Worm (Caenorhabditis elegans) whole organism, L1 larva: Measurements from ENCODE around the gene asp-7.
A peak's percentile ranks its signal among the peaks of the same experiment; 100 is the strongest.

Source experiments
- C04F5.9 ChIP-seq: sonication (generic microtip); optimal IDR thresholded peaks from 2 replicates; lab custom pipeline; 2016; ENCODE audit warnings: missing genetic modification characterization, missing compliant biosample characterization
- C34B4.2 ChIP-seq: sonication (generic microtip); optimal IDR thresholded peaks from 2 replicates; lab custom pipeline; 2017; ENCODE audit warnings: mild to moderate bottlenecking, missing genetic modification characterization, missing compliant biosample characterization
- F16B12.6 ChIP-seq: fragments of 150-350 bp; optimal IDR thresholded peaks from 2 replicates; lab custom pipeline; 2014; ENCODE audit warnings: missing biosample characterization, missing genetic modification characterization
- Y116A8C.19 ChIP-seq: sonication (generic microtip); optimal IDR thresholded peaks from 2 replicates; lab custom pipeline; 2016; ENCODE audit warnings: missing compliant biosample characterization, missing genetic modification characterization, borderline replicate concordance
- aha-1 ChIP-seq: fragments of 150-350 bp; optimal IDR thresholded peaks from 2 replicates; lab custom pipeline; 2014; ENCODE audit warnings: missing biosample characterization, missing genetic modification characterization
- ama-1 ChIP-seq: fragments of 150-350 bp; optimal IDR thresholded peaks from 2 replicates; lab custom pipeline; 2014
- blmp-1 ChIP-seq: fragments of 150-350 bp; optimal IDR thresholded peaks from 2 replicates; lab custom pipeline; 2014; ENCODE audit warnings: missing biosample characterization, missing genetic modification characterization
- ceh-63 ChIP-seq: fragments of 200-800 bp; sonication (Bioruptor generic); optimal IDR thresholded peaks from 2 replicates; lab custom pipeline; 2018; ENCODE audit warnings: mild to moderate bottlenecking, missing genetic modification characterization, missing compliant biosample characterization
- ceh-8 ChIP-seq: fragments of 200-800 bp; sonication (Bioruptor generic); optimal IDR thresholded peaks from 2 replicates; lab custom pipeline; 2018; ENCODE audit warnings: mild to moderate bottlenecking, missing genetic modification characterization, moderate library complexity, missing compliant biosample characterization
- ceh-82 ChIP-seq, 3 experiments: fragments of 150-350 bp in 1 of 3; sonication (generic microtip) in 2 of 3; optimal IDR thresholded peaks; 2 replicates each; lab custom pipeline; 2014 to 2017; ENCODE audit warnings: missing biosample characterization in 3 of 3, missing genetic modification characterization in 3 of 3
- ceh-90 ChIP-seq: sonication (generic microtip); optimal IDR thresholded peaks from 2 replicates; lab custom pipeline; 2016; ENCODE audit warnings: missing genetic modification characterization, missing compliant biosample characterization
- dsc-1 ChIP-seq: sonication (generic microtip); optimal IDR thresholded peaks from 2 replicates; lab custom pipeline; 2016; ENCODE audit warnings: mild to moderate bottlenecking, missing genetic modification characterization, missing compliant biosample characterization
- egl-27 ChIP-seq, 2 experiments: fragments of 150-350 bp in 1 of 2; sonication (generic microtip); optimal IDR thresholded peaks; 3 replicates each; lab custom pipeline; 2017 to 2018; ENCODE audit warnings: missing biosample characterization in 2 of 2, missing genetic modification characterization in 2 of 2, missing genetic modification reagents in 2 of 2
- elt-2 ChIP-seq: sonication (generic microtip); optimal IDR thresholded peaks from 2 replicates; lab custom pipeline; 2016; ENCODE audit warnings: missing genetic modification characterization, mild to moderate bottlenecking, inconsistent platforms, missing compliant biosample characterization, missing genetic modification reagents
- fkh-8 ChIP-seq: sonication (generic microtip); optimal IDR thresholded peaks from 2 replicates; lab custom pipeline; 2016; ENCODE audit warnings: mild to moderate bottlenecking, missing genetic modification characterization, missing compliant biosample characterization
- hlh-17 ChIP-seq: fragments of 200-800 bp; sonication (Bioruptor generic); optimal IDR thresholded peaks from 2 replicates; lab custom pipeline; 2018; ENCODE audit warnings: missing genetic modification characterization, mild to moderate bottlenecking, missing compliant biosample characterization, moderate library complexity, borderline replicate concordance
- hlh-4 ChIP-seq: sonication (generic microtip); optimal IDR thresholded peaks from 2 replicates; lab custom pipeline; 2016; ENCODE audit warnings: mild to moderate bottlenecking, missing genetic modification characterization, missing compliant biosample characterization
- irx-1 ChIP-seq: sonication (generic microtip); optimal IDR thresholded peaks from 2 replicates; lab custom pipeline; 2016; ENCODE audit warnings: missing genetic modification characterization, missing compliant biosample characterization
- lin-35 ChIP-seq, 2 experiments: fragments of 150-350 bp; optimal IDR thresholded peaks; 2 replicates each; lab custom pipeline; 2014; ENCODE audit warnings: missing biosample characterization in 2 of 2, missing genetic modification characterization in 2 of 2, missing genetic modification reagents in 2 of 2
- mep-1 ChIP-seq: fragments of 150-350 bp; optimal IDR thresholded peaks from 2 replicates; lab custom pipeline; 2014; ENCODE audit warnings: missing biosample characterization, missing genetic modification characterization
- nhr-11 ChIP-seq: fragments of 150-350 bp; optimal IDR thresholded peaks from 2 replicates; lab custom pipeline; 2014; ENCODE audit warnings: missing biosample characterization, missing genetic modification characterization
- nhr-20 ChIP-seq: sonication (generic microtip); optimal IDR thresholded peaks from 2 replicates; lab custom pipeline; 2016; ENCODE audit warnings: mild to moderate bottlenecking, missing genetic modification characterization, missing compliant biosample characterization
- nhr-71 ChIP-seq: sonication (generic microtip); optimal IDR thresholded peaks from 2 replicates; lab custom pipeline; 2016; ENCODE audit warnings: mild to moderate bottlenecking, missing genetic modification characterization, moderate library complexity, missing compliant biosample characterization
- nhr-76 ChIP-seq: sonication (generic microtip); optimal IDR thresholded peaks from 2 replicates; lab custom pipeline; 2017; ENCODE audit warnings: missing biosample characterization, missing genetic modification characterization
- nhr-77 ChIP-seq: fragments of 150-350 bp; optimal IDR thresholded peaks from 2 replicates; lab custom pipeline; 2014; ENCODE audit warnings: missing biosample characterization, missing genetic modification characterization
- nhr-85 ChIP-seq: sonication (generic microtip); peaks from one replicate; lab custom pipeline; 2016; ENCODE audit warnings: missing genetic modification characterization, inconsistent platforms, missing compliant biosample characterization
- nhr-90 ChIP-seq: sonication (generic microtip); optimal IDR thresholded peaks from 2 replicates; lab custom pipeline; 2016; ENCODE audit warnings: mild to moderate bottlenecking, missing genetic modification characterization, missing compliant biosample characterization; ENCODE audit not compliant: poor library complexity
- pag-3 ChIP-seq: sonication (generic microtip); optimal IDR thresholded peaks from 2 replicates; lab custom pipeline; 2017; ENCODE audit warnings: missing genetic modification characterization, mild to moderate bottlenecking, missing compliant biosample characterization, antibody characterized with exemption, borderline replicate concordance; ENCODE audit not compliant: insufficient read depth
- skn-1 ChIP-seq: fragments of 150-350 bp; optimal IDR thresholded peaks from 2 replicates; lab custom pipeline; 2014; ENCODE audit warnings: missing biosample characterization, missing genetic modification characterization
- sptf-1 ChIP-seq: fragments of 150-350 bp; optimal IDR thresholded peaks from 2 replicates; lab custom pipeline; 2014; ENCODE audit warnings: missing biosample characterization, missing genetic modification characterization
- tbx-2 ChIP-seq: sonication (generic microtip); optimal IDR thresholded peaks from 2 replicates; lab custom pipeline; 2016; ENCODE audit warnings: missing genetic modification characterization, missing compliant biosample characterization
- unc-62 ChIP-seq: fragments of 150-350 bp; optimal IDR thresholded peaks from 2 replicates; lab custom pipeline; 2014; ENCODE audit warnings: missing biosample characterization, missing genetic modification reagents, missing genetic modification characterization
- xbp-1 ChIP-seq: sonication (generic microtip); optimal IDR thresholded peaks from 2 replicates; lab custom pipeline; 2016; ENCODE audit warnings: missing genetic modification characterization, missing compliant biosample characterization
- zag-1 ChIP-seq: fragments of 150-350 bp; optimal IDR thresholded peaks from 2 replicates; lab custom pipeline; 2014; ENCODE audit warnings: missing biosample characterization, missing genetic modification characterization

Gene asp-7

DNA sequence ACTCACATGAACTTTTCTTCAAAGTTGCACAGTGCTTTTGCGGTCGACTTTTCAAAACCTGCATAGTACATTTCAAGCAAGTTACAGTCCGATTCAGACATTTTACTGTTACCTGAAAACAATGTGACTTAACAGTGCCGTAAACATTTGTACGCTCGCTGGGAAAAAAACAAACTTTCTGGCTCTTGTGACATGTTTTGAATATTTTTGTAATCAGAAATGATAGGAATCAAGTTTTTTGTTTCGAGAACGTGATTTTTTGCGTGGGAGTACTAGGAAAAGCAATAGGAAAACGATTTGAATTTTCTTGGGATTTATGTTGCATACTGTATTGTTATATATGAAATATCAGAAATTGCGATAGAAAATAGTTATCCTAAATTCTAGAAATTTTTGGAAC lies 32.0 kb upstream of the asp-7 start, which contains the start of gene srw-120:
Gene srw-120, minus strand, starts transcription at position 101 of the 400 bp plus-strand sequence.
- no peak for TF ChIP-seq ceh-90 (tag; lab: Kevin White, UChicago)
- TF ChIP-seq lin-35 (GFP tag; optimal IDR thresholded peaks at IDR 0.05; lab: Kevin White, UChicago) = no peak
- TF ChIP-seq hlh-17 (GFP tag; lab: Kevin White, UChicago) = no peak

- no peak for TF ChIP-seq Y116A8C.19 (tag; lab: Kevin White, UChicago)
- TF ChIP-seq nhr-20 (tag; lab: Kevin White, UChicago) = no peak
- TF ChIP-seq irx-1 (tag; lab: Kevin White, UChicago) = no peak
- TF ChIP-seq pag-3 (tag; lab: Kevin White, UChicago) = no peak
- no peak for TF ChIP-seq egl-27 (tag; optimal IDR thresholded peaks at IDR 0.05; lab: Kevin White, UChicago)
- no peak for TF ChIP-seq skn-1 (tag; lab: Kevin White, UChicago)
- TF ChIP-seq unc-62 = no peak
- no peak for TF ChIP-seq aha-1 (tag; lab: Kevin White, UChicago)
- TF ChIP-seq F16B12.6 (tag; lab: Kevin White, UChicago) = no peak
- no peak for TF ChIP-seq ceh-82 (tag; optimal IDR thresholded peaks at IDR 0.05; lab: Kevin White, UChicago)
- no peak for TF ChIP-seq nhr-85
These were observed 28.3 kb upstream of the asp-7 start, which contains the start of gene srw-119 for ce11 chrV:2999736-3000135. Gene srw-119, minus strand, starts transcription at chrV:2999836.

ce11 chrV:3005964-3006363 lies 22.1 kb upstream of the asp-7 start, which contains the start of gene srw-112:
Gene srw-112, minus strand, starts transcription at chrV:3006064.
- TF ChIP-seq zag-1 (tag; lab: Kevin White, UChicago) (no peak), fkh-8 (tag; lab: Kevin White, UChicago) (peak; percentile 0)
- TF ChIP-seq, all 84 proteins: peak for 1

DNA sequence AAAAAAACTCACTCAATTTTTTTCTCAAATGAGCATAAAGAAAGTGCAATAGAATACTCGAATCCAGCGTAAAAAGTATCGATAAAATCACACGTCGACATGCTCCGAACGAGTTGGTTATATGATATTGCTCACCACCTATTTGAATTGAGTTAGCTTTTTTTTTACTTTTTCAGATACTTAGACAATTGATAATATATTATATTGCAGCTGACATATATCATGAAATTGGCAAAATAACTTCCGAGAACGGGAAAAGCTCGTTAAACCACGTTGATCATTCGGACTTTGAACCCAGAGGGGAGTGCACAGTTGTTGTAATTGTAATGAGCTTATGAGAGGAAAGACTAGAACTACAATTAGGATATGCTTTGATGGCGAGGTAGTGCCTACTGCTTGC lies 17.6 kb upstream of the asp-7 start, which contains the start of gene srw-136:
Gene srw-136, minus strand, starts transcription at position 101 of the 400 bp plus-strand sequence.
- TF ChIP-seq ceh-63 (GFP tag; lab: Kevin White, UChicago) (no peak), nhr-90 (no peak), F16B12.6 (tag; lab: Kevin White, UChicago) (no peak), C04F5.9 (tag; lab: Kevin White, UChicago) (no peak), elt-2 (tag; lab: Kevin White, UChicago) (no peak), sptf-1 (tag; lab: Kevin White, UChicago) (no peak), nhr-85 (no peak), mep-1 (no peak), xbp-1 (no peak), nhr-77 (no peak), blmp-1 (tag; lab: Kevin White, UChicago) (no peak), tbx-2 (no peak), nhr-76 (no peak), dsc-1 (no peak), egl-27 (tag; optimal IDR thresholded peaks at IDR 0.05; lab: Kevin White, UChicago) (no peak), ceh-8 (GFP tag; lab: Kevin White, UChicago) (no peak)

- TF ChIP-seq lin-35 (GFP tag; optimal IDR thresholded peaks at IDR 0.05; lab: Kevin White, UChicago) (no peak), xbp-1 (no peak), nhr-11 (tag; lab: Kevin White, UChicago) (no peak), ama-1 (lab: Kevin White, UChicago) (no peak), hlh-4 (tag; lab: Kevin White, UChicago) (no peak), Y116A8C.19 (tag; lab: Kevin White, UChicago) (no peak), blmp-1 (tag; lab: Kevin White, UChicago) (no peak), nhr-71 (tag; lab: Kevin White, UChicago) (no peak), C34B4.2 (tag; lab: Kevin White, UChicago) (no peak)
These were observed 16.7 kb upstream of the asp-7 start, which contains the start of gene srw-135 for ce11 chrV:3011394-3011793. Gene srw-135, minus strand, starts transcription at chrV:3011494.
